Worm (Caenorhabditis elegans): Measurements from ENCODE around the gene zig-6.

DNA sequence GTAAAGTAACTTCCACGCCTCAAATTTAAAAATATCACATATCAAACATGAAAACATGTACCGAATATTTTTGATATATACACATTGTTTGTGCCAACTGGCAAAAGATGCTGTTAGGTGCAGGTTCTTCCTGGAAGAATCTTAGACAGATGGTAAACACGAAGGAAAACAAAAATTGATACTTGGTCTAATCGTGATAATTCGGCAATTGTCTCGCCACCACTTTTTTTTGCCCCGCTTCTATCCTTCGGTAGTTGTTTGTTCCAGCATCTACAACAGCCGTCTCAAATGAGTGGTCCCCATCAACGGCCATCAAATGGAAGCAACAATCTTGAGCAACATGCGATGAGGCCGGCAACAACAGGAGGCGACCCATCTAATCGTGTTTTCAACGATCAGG lies 8.6 kb upstream of the zig-6 start:
- TF ChIP-seq pha-4 (GFP tag; IDR thresholded peaks at IDR 0.05) (no peak), pha-4 (tag; optimal IDR thresholded peaks at IDR 0.05) (no peak), egl-27 (tag; optimal IDR thresholded peaks at IDR 0.05) (no peak), ceh-20 (GFP tag; IDR thresholded peaks at IDR 0.05) (no peak), dmd-9 (GFP tag; IDR thresholded peaks at IDR 0.05) (no peak), lin-13 (GFP tag; optimal IDR thresholded peaks at IDR 0.05) (no peak), nhr-10 (tag; optimal IDR thresholded peaks at IDR 0.05) (no peak), unc-62 (GFP tag; optimal IDR thresholded peaks at IDR 0.05 in 1 of 2) (no peak), unc-62 (tag; optimal IDR thresholded peaks at IDR 0.05) (no peak), snpc-1.2 (GFP tag; IDR thresholded peaks at IDR 0.05) (no peak), snpc-4 (tag; optimal IDR thresholded peaks at IDR 0.05) (no peak), fos-1 (tag; optimal IDR thresholded peaks at IDR 0.05) (no peak)
